Worm (Caenorhabditis elegans) whole organism, L4 larva: ENCODE results near the gene mrps-28.

Experiments
- D1046.2 ChIP-seq: fragments of 200-800 bp; sonication (Bioruptor generic); IDR thresholded peaks from 2 replicates; pipeline ENCODE4 v1.3.6; 2022; ENCODE audit warnings: missing genetic modification characterization, missing compliant biosample characterization
- F10B5.3 ChIP-seq: sonication (generic microtip); optimal IDR thresholded peaks from 2 replicates; lab custom pipeline; 2016; ENCODE audit warnings: mild to moderate bottlenecking, missing genetic modification characterization, missing compliant biosample characterization
- F26F4.8 ChIP-seq: fragments of 200-800 bp; sonication (Bioruptor generic); conservative IDR thresholded peaks from 2 replicates; pipeline ENCODE4 v1.3.6; 2022; ENCODE audit warnings: missing genetic modification characterization, missing compliant biosample characterization
- Y75B8A.6 ChIP-seq: fragments of 200-800 bp; sonication (Bioruptor generic); IDR thresholded peaks from 2 replicates; pipeline ENCODE4 v1.3.6; 2022; ENCODE audit warnings: missing genetic modification reagents, missing genetic modification characterization, missing compliant biosample characterization
- ZK337.2 ChIP-seq: fragments of 200-800 bp; sonication (Bioruptor generic); IDR thresholded peaks from 2 replicates; pipeline ENCODE4 v1.3.6; 2022; ENCODE audit warnings: missing genetic modification reagents, missing genetic modification characterization, missing compliant biosample characterization
- aha-1 ChIP-seq: fragments of 150-350 bp; peaks from one replicate; lab custom pipeline; 2014; ENCODE audit warnings: missing biosample characterization, missing genetic modification characterization
- aly-2 ChIP-seq: sonication (generic microtip); optimal IDR thresholded peaks from 2 replicates; lab custom pipeline; 2018; ENCODE audit warnings: missing biosample characterization, missing genetic modification characterization
- ama-1 ChIP-seq: fragments of 150-350 bp; optimal IDR thresholded peaks from 2 replicates; lab custom pipeline; 2014; ENCODE audit warnings: inconsistent platforms, mixed read lengths
- arid-1 ChIP-seq: fragments of 200-800 bp; sonication (Bioruptor generic); conservative IDR thresholded peaks from 2 replicates; pipeline ENCODE4 v1.3.6; 2022; ENCODE audit warnings: missing genetic modification reagents, missing genetic modification characterization, missing compliant biosample characterization
- ceh-32 ChIP-seq: sonication (generic microtip); optimal IDR thresholded peaks from 2 replicates; lab custom pipeline; 2016; ENCODE audit warnings: mild to moderate bottlenecking, missing genetic modification characterization, missing compliant biosample characterization; ENCODE audit not compliant: poor library complexity
- cey-2 ChIP-seq: sonication (generic microtip); optimal IDR thresholded peaks from 3 replicates; lab custom pipeline; 2017; ENCODE audit warnings: missing genetic modification characterization, mild to moderate bottlenecking, missing compliant biosample characterization, antibody characterized with exemption, borderline replicate concordance; ENCODE audit not compliant: insufficient read depth
- ctbp-1 ChIP-seq: fragments of 200-800 bp; sonication (Bioruptor generic); IDR thresholded peaks from 2 replicates; pipeline ENCODE4 v1.3.6; 2022; ENCODE audit warnings: missing genetic modification reagents, missing genetic modification characterization, missing compliant biosample characterization
- daf-16 ChIP-seq, 3 experiments: sonication (generic microtip); optimal IDR thresholded peaks; 2 replicates each; lab custom pipeline; 2016 to 2017; ENCODE audit warnings: missing genetic modification characterization in 3 of 3, missing genetic modification reagents in 3 of 3, mild to moderate bottlenecking in 2 of 3, missing compliant biosample characterization in 2 of 3, missing biosample characterization in 1 of 3, moderate library complexity in 1 of 3
- dmd-6 ChIP-seq: fragments of 200-800 bp; sonication (Bioruptor generic); IDR thresholded peaks from 2 replicates; pipeline ENCODE4 v1.3.6; 2022; ENCODE audit warnings: missing genetic modification reagents, missing genetic modification characterization, missing compliant biosample characterization
- dmd-8 ChIP-seq: fragments of 200-800 bp; sonication (Bioruptor generic); IDR thresholded peaks from 2 replicates; pipeline ENCODE4 v1.3.6; 2022; ENCODE audit warnings: missing genetic modification characterization, missing compliant biosample characterization
- dmd-9 ChIP-seq: fragments of 200-800 bp; sonication (Bioruptor generic); IDR thresholded peaks from 2 replicates; pipeline ENCODE4 v1.3.6; 2022; ENCODE audit warnings: missing genetic modification reagents, missing genetic modification characterization, missing compliant biosample characterization
- hlh-11 ChIP-seq: fragments of 200-800 bp; sonication (Bioruptor generic); optimal IDR thresholded peaks from 2 replicates; lab custom pipeline; 2018; ENCODE audit warnings: mild to moderate bottlenecking, missing genetic modification characterization, missing compliant biosample characterization
- hlh-30 ChIP-seq: sonication (generic microtip); optimal IDR thresholded peaks from 2 replicates; lab custom pipeline; 2017; ENCODE audit warnings: antibody characterized with exemption, mild to moderate bottlenecking, missing genetic modification characterization, missing compliant biosample characterization; ENCODE audit not compliant: insufficient read depth
- hmg-1.1 ChIP-seq: fragments of 200-800 bp; sonication (Bioruptor generic); IDR thresholded peaks from 2 replicates; pipeline ENCODE4 v1.3.6; 2022; ENCODE audit warnings: missing genetic modification reagents, missing genetic modification characterization, missing compliant biosample characterization
- lin-29 ChIP-seq: fragments of 200-800 bp; sonication (Bioruptor generic); IDR thresholded peaks from 2 replicates; pipeline ENCODE4 v1.3.6; 2022; ENCODE audit warnings: missing genetic modification reagents, missing genetic modification characterization, missing compliant biosample characterization
- lin-38 ChIP-seq: fragments of 200-800 bp; sonication (Bioruptor generic); IDR thresholded peaks from 2 replicates; pipeline ENCODE4 v1.3.6; 2022; ENCODE audit warnings: missing genetic modification reagents, missing genetic modification characterization, missing compliant biosample characterization
- lsy-2 ChIP-seq, 2 experiments: fragments of 150-350 bp in 1 of 2; sonication (generic microtip) in 1 of 2; optimal IDR thresholded peaks; 2 replicates each; lab custom pipeline; 2014 to 2017; ENCODE audit warnings: missing biosample characterization in 2 of 2, missing genetic modification characterization in 2 of 2
- madf-9 ChIP-seq: fragments of 200-800 bp; sonication (Bioruptor generic); conservative IDR thresholded peaks from 2 replicates; pipeline ENCODE4 v1.3.6; 2022; ENCODE audit warnings: missing genetic modification reagents, missing genetic modification characterization, missing compliant biosample characterization
- mdl-1 ChIP-seq, 2 experiments: fragments of 150-350 bp in 1 of 2; sonication (generic microtip) in 1 of 2; optimal IDR thresholded peaks; 2 replicates each; lab custom pipeline; 2014 to 2017; ENCODE audit warnings: missing biosample characterization in 2 of 2, missing genetic modification characterization in 2 of 2
- mep-1 ChIP-seq: fragments of 150-350 bp; sonication (generic microtip); optimal IDR thresholded peaks from 3 replicates; lab custom pipeline; 2014; ENCODE audit warnings: missing biosample characterization, missing genetic modification characterization
- nhr-10 ChIP-seq: fragments of 150-350 bp; optimal IDR thresholded peaks from 2 replicates; lab custom pipeline; 2014; ENCODE audit warnings: missing biosample characterization, missing genetic modification characterization
- nhr-25 ChIP-seq: sonication (generic microtip); optimal IDR thresholded peaks from 2 replicates; lab custom pipeline; 2017; ENCODE audit warnings: missing genetic modification characterization, mild to moderate bottlenecking, missing compliant biosample characterization, antibody characterized with exemption, moderate library complexity, borderline replicate concordance; ENCODE audit not compliant: insufficient read depth
- nhr-41 ChIP-seq: fragments of 200-800 bp; sonication (Bioruptor generic); IDR thresholded peaks from 2 replicates; pipeline ENCODE4 v1.3.6; 2022; ENCODE audit warnings: missing genetic modification reagents, missing genetic modification characterization, missing compliant biosample characterization
- nhr-48 ChIP-seq: sonication (generic microtip); optimal IDR thresholded peaks from 2 replicates; lab custom pipeline; 2016; ENCODE audit warnings: mild to moderate bottlenecking, missing genetic modification characterization, missing compliant biosample characterization
- pha-4 ChIP-seq, 2 experiments: fragments of 150-350 bp in 1 of 2; fragments of 200-800 bp in 1 of 2; sonication (Bioruptor generic) in 1 of 2; IDR thresholded peaks in 1 of 2; optimal IDR thresholded peaks in 1 of 2; 2 replicates each; pipeline versions ENCODE4 v1.3.6 to Lab custom; 2014 to 2022; ENCODE audit warnings: missing genetic modification characterization in 2 of 2, missing genetic modification reagents in 2 of 2, missing biosample characterization in 1 of 2, missing compliant biosample characterization in 1 of 2
- php-3 ChIP-seq: fragments of 200-800 bp; sonication (Bioruptor generic); IDR thresholded peaks from 2 replicates; pipeline ENCODE4 v1.3.6; 2022; ENCODE audit warnings: missing genetic modification reagents, missing genetic modification characterization, missing compliant biosample characterization
- rbr-2 ChIP-seq: sonication (generic microtip); optimal IDR thresholded peaks from 2 replicates; lab custom pipeline; 2016; ENCODE audit warnings: missing genotype, missing genetic modification characterization, missing compliant biosample characterization
- sdz-12 ChIP-seq: fragments of 200-800 bp; sonication (Bioruptor generic); optimal IDR thresholded peaks from 2 replicates; lab custom pipeline; 2018; ENCODE audit warnings: mild to moderate bottlenecking, missing genetic modification characterization, missing compliant biosample characterization
- set-16 ChIP-seq: fragments of 200-800 bp; sonication (Bioruptor generic); IDR thresholded peaks from 2 replicates; pipeline ENCODE4 v1.3.6; 2022; ENCODE audit warnings: missing genetic modification reagents, missing genetic modification characterization, missing compliant biosample characterization
- skn-1 ChIP-seq: fragments of 150-350 bp; optimal IDR thresholded peaks from 2 replicates; lab custom pipeline; 2014; ENCODE audit warnings: missing biosample characterization, missing genetic modification characterization
- spr-1 ChIP-seq: sonication (generic microtip); optimal IDR thresholded peaks from 2 replicates; lab custom pipeline; 2016; ENCODE audit warnings: mild to moderate bottlenecking, missing genetic modification characterization, missing compliant biosample characterization
- spr-3 ChIP-seq: fragments of 200-800 bp; sonication (Bioruptor generic); optimal IDR thresholded peaks from 2 replicates; lab custom pipeline; 2018; ENCODE audit warnings: mild to moderate bottlenecking, missing genetic modification characterization, missing compliant biosample characterization
- unc-130 ChIP-seq: sonication (generic microtip); optimal IDR thresholded peaks from 2 replicates; lab custom pipeline; 2016; ENCODE audit warnings: missing genetic modification reagents, missing genetic modification characterization, missing compliant biosample characterization
- unc-62 ChIP-seq, 3 experiments: fragments of 150-350 bp in 1 of 3; sonication (generic microtip); optimal IDR thresholded peaks in 2 of 3; peaks in 1 of 3; 1 replicate in 1 of 3; 2 replicates in 2 of 3; lab custom pipeline; 2014 to 2017; ENCODE audit warnings: missing biosample characterization in 3 of 3, missing genetic modification characterization in 3 of 3, missing genetic modification reagents in 3 of 3, missing genotype in 1 of 3
- zfp-2 ChIP-seq: sonication (generic microtip); optimal IDR thresholded peaks from 2 replicates; lab custom pipeline; 2016; ENCODE audit warnings: mild to moderate bottlenecking, missing genetic modification characterization, missing compliant biosample characterization
- zfp-3 ChIP-seq: fragments of 200-800 bp; sonication (Bioruptor generic); conservative IDR thresholded peaks from 2 replicates; pipeline ENCODE4 v1.3.6; 2022; ENCODE audit warnings: missing genetic modification reagents, missing genetic modification characterization, missing compliant biosample characterization
- zip-11 ChIP-seq: fragments of 200-800 bp; sonication (Bioruptor generic); IDR thresholded peaks from 2 replicates; pipeline ENCODE4 v1.3.6; 2022; ENCODE audit warnings: missing genetic modification characterization, missing compliant biosample characterization
- zip-2 ChIP-seq: fragments of 150-350 bp; optimal IDR thresholded peaks from 2 replicates; lab custom pipeline; 2014; ENCODE audit warnings: missing biosample characterization, missing genetic modification characterization
- ztf-11 ChIP-seq: fragments of 150-350 bp; optimal IDR thresholded peaks from 2 replicates; lab custom pipeline; 2014; ENCODE audit warnings: missing biosample characterization, missing genetic modification characterization
- ztf-7 ChIP-seq: fragments of 150-350 bp; optimal IDR thresholded peaks from 2 replicates; lab custom pipeline; 2014; ENCODE audit warnings: missing biosample characterization, missing genetic modification characterization

mrps-28 gene

DNA sequence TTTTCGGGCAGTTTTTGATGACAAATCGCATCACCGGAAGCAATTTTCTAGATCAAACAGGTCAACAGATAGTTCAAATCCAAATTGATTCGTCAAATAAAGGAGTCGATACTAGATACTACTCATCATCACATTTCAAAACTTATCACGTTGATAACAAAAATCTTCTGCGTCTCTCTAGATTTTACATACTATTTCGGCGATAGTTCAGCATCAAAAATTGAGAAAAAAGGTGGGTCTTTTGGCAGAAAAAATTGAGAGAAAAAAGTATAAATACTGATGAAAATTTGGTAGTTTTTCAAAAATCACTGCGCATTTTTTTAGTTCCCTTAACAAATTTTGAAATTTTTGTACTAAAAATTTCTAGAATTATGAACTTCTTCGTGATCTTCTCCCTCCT is 30.9 kb upstream of the mrps-28 start, which contains the start of gene nlp-26:
TSS of gene nlp-26 (plus strand) at position 301 of the 400 bp plus-strand sequence.
- TF ChIP-seq zip-2 (tag; lab: Kevin White, UChicago) (no peak), ztf-11 (tag; lab: Kevin White, UChicago) (no peak), ama-1 (lab: Kevin White, UChicago) (no peak), arid-1 (no peak), cey-2 (tag; lab: Kevin White, UChicago) (no peak), lin-29 (GFP tag; lab: Robert Waterston, UW) (no peak), skn-1 (tag; lab: Kevin White, UChicago) (no peak), nhr-10 (tag; lab: Kevin White, UChicago) (no peak), dmd-6 (GFP tag; lab: Robert Waterston, UW) (no peak), zip-11 (GFP tag; lab: Robert Waterston, UW) (no peak), mep-1 (no peak), ceh-32 (tag; lab: Kevin White, UChicago) (no peak), daf-16 (GFP tag; optimal IDR thresholded peaks at IDR 0.05; lab: Kevin White, UChicago) (no peak), daf-16 (tag; optimal IDR thresholded peaks at IDR 0.05; lab: Kevin White, UChicago) (no peak), unc-62 (GFP tag; optimal IDR thresholded peaks at IDR 0.05 in 1 of 2; lab: Kevin White, UChicago) (no peak), unc-62 (tag; optimal IDR thresholded peaks at IDR 0.05; lab: Kevin White, UChicago) (no peak), zfp-2 (no peak), Y75B8A.6 (GFP tag; lab: Robert Waterston, UW) (no peak)

DNA sequence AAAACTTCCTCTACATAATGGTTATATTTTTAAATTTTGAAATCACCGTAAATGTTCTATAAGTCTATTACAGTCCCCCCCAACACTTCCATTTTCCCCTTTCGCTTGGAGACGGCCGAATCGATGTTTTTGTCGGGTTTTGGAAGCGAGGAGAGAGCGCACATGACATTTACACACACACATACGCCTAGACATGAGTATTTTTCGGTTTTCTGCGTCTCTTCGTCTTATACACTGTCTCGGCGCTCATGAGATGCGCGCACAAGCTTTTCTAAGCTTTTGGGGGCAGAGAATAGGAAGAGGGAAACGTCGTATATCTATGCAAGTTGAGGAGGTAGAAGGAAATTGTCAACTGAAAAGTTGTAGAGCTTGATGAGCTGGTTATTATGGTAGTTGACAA is 23.9 kb upstream of the mrps-28 start:
- TF ChIP-seq zfp-3 (GFP tag; lab: Robert Waterston, UW), result no peak
- no peak for TF ChIP-seq ama-1 (lab: Kevin White, UChicago)
- TF ChIP-seq F26F4.8 (GFP tag; lab: Robert Waterston, UW), result no peak
- peak; percentile 48; the same call in 1 of the 2 replicates for TF ChIP-seq hmg-1.1 (GFP tag; lab: Robert Waterston, UW)
- peak in 1 of 2 experiments; percentile 58 for TF ChIP-seq mdl-1 (tag; optimal IDR thresholded peaks at IDR 0.05; lab: Kevin White, UChicago)
- TF ChIP-seq D1046.2 (GFP tag; lab: Robert Waterston, UW), result no peak
- TF ChIP-seq lsy-2 (tag; optimal IDR thresholded peaks at IDR 0.05; lab: Kevin White, UChicago), result peak in 1 of 2 experiments; percentile 40
- TF ChIP-seq unc-62 (GFP tag; optimal IDR thresholded peaks at IDR 0.05 in 1 of 2; lab: Kevin White, UChicago), result peak in 1 of 2 experiments; percentile 1
- TF ChIP-seq unc-62 (tag; optimal IDR thresholded peaks at IDR 0.05; lab: Kevin White, UChicago), result no peak
- no peak for TF ChIP-seq ztf-7 (tag; lab: Kevin White, UChicago)
- no peak for TF ChIP-seq spr-1
- no peak for TF ChIP-seq pha-4 (GFP tag; IDR thresholded peaks at IDR 0.05; lab: Robert Waterston, UW)
- TF ChIP-seq pha-4 (tag; optimal IDR thresholded peaks at IDR 0.05; lab: Kevin White, UChicago), result no peak
- TF ChIP-seq spr-3 (GFP tag; lab: Kevin White, UChicago), result no peak
- TF ChIP-seq skn-1 (tag; lab: Kevin White, UChicago), result no peak
- TF ChIP-seq sdz-12 (GFP tag; lab: Kevin White, UChicago), result no peak
- TF ChIP-seq php-3, result no peak
- TF ChIP-seq F10B5.3 (tag; lab: Kevin White, UChicago), result no peak
- peak; percentile 97 for TF ChIP-seq hlh-30
- TF ChIP-seq lin-38, result no peak
- TF ChIP-seq rbr-2 (tag; lab: Kevin White, UChicago), result peak; percentile 14
- peak; percentile 60 for TF ChIP-seq aha-1

DNA sequence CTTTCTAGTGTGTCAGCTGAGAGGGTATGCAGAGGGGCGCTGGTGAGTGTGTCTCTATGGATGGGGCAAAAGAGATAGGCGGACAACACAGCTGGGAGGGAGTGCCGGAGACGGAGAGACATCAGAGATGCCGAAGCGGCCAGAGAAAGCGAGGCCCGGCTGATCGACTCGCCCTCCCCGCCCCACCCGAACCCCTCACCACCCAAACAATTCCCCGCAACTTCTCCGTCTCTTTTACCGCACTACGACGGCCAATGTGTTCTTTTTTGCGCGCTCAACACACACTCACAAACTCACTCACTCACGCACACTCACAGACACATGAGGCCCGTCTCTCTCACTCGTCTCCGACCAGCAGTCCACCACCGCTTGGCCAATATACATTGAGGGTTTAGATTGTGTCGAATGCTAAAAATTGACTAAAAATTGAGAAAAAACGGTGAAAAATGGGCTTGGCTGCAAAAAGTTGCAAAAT is 21.6 kb upstream of the mrps-28 start, which contains the start of gene Y43F8C.3:
TSS of gene Y43F8C.3 (minus strand) at position 187 of the 475 bp plus-strand sequence.
- TF ChIP-seq dmd-9 (GFP tag; lab: Robert Waterston, UW) (no peak), ctbp-1 (GFP tag; lab: Robert Waterston, UW) (no peak; the same call in 1 of the 2 replicates), pha-4 (GFP tag; IDR thresholded peaks at IDR 0.05; lab: Robert Waterston, UW) (peak; percentile 43; the same call in 1 of the 2 replicates), pha-4 (tag; optimal IDR thresholded peaks at IDR 0.05; lab: Kevin White, UChicago) (no peak), unc-130 (GFP tag; lab: Kevin White, UChicago) (no peak), ZK337.2 (GFP tag; lab: Robert Waterston, UW) (0 out of 2 replicates have a peak, but pooled peaks have one; percentile 4), nhr-41 (GFP tag; lab: Robert Waterston, UW) (no peak), sdz-12 (GFP tag; lab: Kevin White, UChicago) (no peak), D1046.2 (GFP tag; lab: Robert Waterston, UW) (no peak), aly-2 (tag; lab: Kevin White, UChicago) (no peak), skn-1 (tag; lab: Kevin White, UChicago) (no peak), F10B5.3 (tag; lab: Kevin White, UChicago) (no peak), nhr-25 (no peak), set-16 (GFP tag; lab: Robert Waterston, UW) (peak; percentile 98), madf-9 (GFP tag; lab: Robert Waterston, UW) (0 out of 2 replicates have a peak, but pooled peaks have one; percentile 48), dmd-8 (GFP tag; lab: Robert Waterston, UW) (0 out of 2 replicates have a peak, but pooled peaks have one; percentile 41), hlh-11 (peak; percentile 96), nhr-48 (tag; lab: Kevin White, UChicago) (no peak)
